Fruit fly (Drosophila melanogaster) S2 (cell line): Measurements from ENCODE around the gene Mtr4.

Experiments
- CG8478 ChIP-seq: fragments of >200 bp; optimal IDR thresholded peaks from 2 replicates; lab custom pipeline; 2018
- CTCF ChIP-seq, 2 experiments: fragments of >200 bp; optimal IDR thresholded peaks; 2 replicates each; lab custom pipeline; 2018

- no peak for TF ChIP-seq CG8478 (lab: Kevin White, UChicago)
- TF ChIP-seq CTCF (optimal IDR thresholded peaks at IDR 0.05; lab: Kevin White, UChicago) = no peak
These were observed 44.2 kb downstream of the Mtr4 start for dm6 chr2L:15796300-15796699.
